Worm (Caenorhabditis elegans) whole organism, midembryonic: ENCODE data around the gene ncl-1.

Experiments
- T22C8.4 ChIP-seq: fragments of 200-800 bp; sonication (Bioruptor generic); IDR thresholded peaks from 2 replicates; pipeline ENCODE4 v1.3.6; 2022; ENCODE audit warnings: missing genetic modification characterization, missing compliant biosample characterization
- cog-1 ChIP-seq: sonication (generic microtip); optimal IDR thresholded peaks from 2 replicates; lab custom pipeline; 2016; ENCODE audit warnings: missing genetic modification characterization, missing compliant biosample characterization
- flt-1 ChIP-seq: fragments of 200-800 bp; sonication (Bioruptor generic); IDR thresholded peaks from 2 replicates; pipeline ENCODE4 v1.3.6; 2022; ENCODE audit warnings: missing genetic modification characterization, missing compliant biosample characterization
- klf-2 ChIP-seq: fragments of 200-800 bp; sonication (Bioruptor generic); conservative IDR thresholded peaks from 2 replicates; pipeline ENCODE4 v1.3.6; 2022; ENCODE audit warnings: missing genetic modification reagents, missing genetic modification characterization, missing compliant biosample characterization
- med-1 ChIP-seq: sonication (generic microtip); optimal IDR thresholded peaks from 2 replicates; lab custom pipeline; 2017; ENCODE audit warnings: missing genetic modification characterization, mild to moderate bottlenecking, missing compliant biosample characterization, antibody characterized with exemption, missing genetic modification reagents; ENCODE audit not compliant: insufficient read depth
- tab-1 ChIP-seq: fragments of 200-800 bp; sonication (Bioruptor generic); IDR thresholded peaks from 2 replicates; pipeline ENCODE4 v1.3.6; 2022; ENCODE audit warnings: missing genetic modification characterization, missing compliant biosample characterization
- ztf-23 ChIP-seq: fragments of 200-800 bp; sonication (Bioruptor generic); IDR thresholded peaks from 2 replicates; pipeline ENCODE4 v1.3.6; 2022; ENCODE audit warnings: missing genetic modification reagents, missing genetic modification characterization, missing compliant biosample characterization
- ztf-29 ChIP-seq: fragments of 200-800 bp; sonication (Bioruptor generic); IDR thresholded peaks from 2 replicates; pipeline ENCODE4 v1.3.6; 2022; ENCODE audit warnings: missing genetic modification reagents, missing genetic modification characterization, missing compliant biosample characterization

DNA sequence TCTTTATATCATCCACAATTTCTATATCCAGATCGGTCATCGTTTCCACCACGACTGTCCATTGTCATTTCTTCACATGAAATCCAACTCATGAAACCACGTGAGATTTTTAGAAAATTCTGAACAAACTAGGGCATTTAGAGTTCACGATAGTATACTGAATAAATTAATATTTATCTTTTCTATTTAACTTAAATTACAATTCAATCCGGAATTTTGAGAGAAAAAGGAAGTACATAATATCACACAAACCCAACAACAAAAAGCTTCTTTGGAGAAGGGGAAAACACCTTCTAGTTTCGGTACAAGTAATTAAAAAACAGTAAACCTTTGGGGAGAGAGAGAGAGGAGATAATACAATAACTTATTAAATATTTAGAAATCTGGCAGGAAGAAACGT lies 47.9 kb downstream of the ncl-1 start, which contains the start of gene ZK686.5:
- TF ChIP-seq ztf-29 (GFP tag; lab: Robert Waterston, UW) (no peak), T22C8.4 (no peak), flt-1 (GFP tag; lab: Robert Waterston, UW) (no peak), cog-1 (tag; lab: Kevin White, UChicago) (no peak), klf-2 (GFP tag; lab: Robert Waterston, UW) (no peak), ztf-23 (GFP tag; lab: Robert Waterston, UW) (no peak), tab-1 (GFP tag; lab: Robert Waterston, UW) (no peak), med-1 (GFP tag; lab: Kevin White, UChicago) (no peak)
